Fruit fly (Drosophila melanogaster): ENCODE data around the gene put.

- no peak for TF ChIP-seq kay (GFP tag; ENCODE audit: borderline replicate concordance)
- no peak for TF ChIP-seq CG7101 (tag; optimal IDR thresholded peaks at IDR 0.05)
- TF ChIP-seq Hr96 (GFP tag; optimal IDR thresholded peaks at IDR 0.05) = no peak
- no peak for TF ChIP-seq CG1620 (GFP tag; optimal IDR thresholded peaks at IDR 0.05)
- TF ChIP-seq CG33017 (tag; optimal IDR thresholded peaks at IDR 0.05) = no peak
- no peak for TF ChIP-seq CG12768 (GFP tag; optimal IDR thresholded peaks at IDR 0.05)
- TF ChIP-seq Clk (GFP tag; optimal IDR thresholded peaks at IDR 0.05) = no peak
These were observed 32.1 kb upstream of the put start for dm6 chr3R:14657605-14657910.
